Worm (Caenorhabditis elegans): ENCODE results near the gene rla-2.
A peak's percentile ranks its signal among the peaks of the same experiment; 100 is the strongest.

Gene rla-2

ce11 chrIV:13386043-13386442 is 16.0 kb upstream of the rla-2 start, which contains the start of the genes Y62E10A.20, Y62E10A.23 and mdt-9 (continued):
- TF ChIP-seq somi-1 (GFP tag; optimal IDR thresholded peaks at IDR 0.05), result no peak
- TF ChIP-seq madf-6 (GFP tag; IDR thresholded peaks at IDR 0.05), result peak; percentile 51; the same call in 1 of the 2 replicates
- TF ChIP-seq efl-1 (GFP tag; optimal IDR thresholded peaks at IDR 0.05), result peak; percentile 38
- no peak for TF ChIP-seq ztf-28 (GFP tag; IDR thresholded peaks at IDR 0.05)
- no peak for TF ChIP-seq tbx-9 (tag; optimal IDR thresholded peaks at IDR 0.05; ENCODE audit: borderline replicate concordance)
- TF ChIP-seq him-1 (tag; optimal IDR thresholded peaks at IDR 0.05), result no peak
- TF ChIP-seq let-526 (GFP tag; IDR thresholded peaks at IDR 0.05), result no peak

- no peak for TF ChIP-seq pha-4 (tag; optimal IDR thresholded peaks at IDR 0.05)
- no peak for TF ChIP-seq rcor-1 (GFP tag; IDR thresholded peaks at IDR 0.05)
- TF ChIP-seq hmg-1.2 (GFP tag; IDR thresholded peaks at IDR 0.05), result peak; percentile 90
- no peak for TF ChIP-seq tbp1 (GFP tag; optimal IDR thresholded peaks at IDR 0.05)
Observed at ce11 chrIV:13383763-13384436, 13.8 kb upstream of the rla-2 start, which contains the start of gene rab-19. Gene rab-19, minus strand, starts transcription at chrIV:13384386.

- TF ChIP-seq aptf-3 (GFP tag; IDR thresholded peaks at IDR 0.05) (no peak), mes-4 (tag; optimal IDR thresholded peaks at IDR 0.05) (no peak), snpc-1.1 (tag; optimal IDR thresholded peaks at IDR 0.05; ENCODE audit: insufficient read depth) (no peak), B0019.2 (GFP tag; conservative IDR thresholded peaks at IDR 0.05) (no peak), rec-8 (tag; optimal IDR thresholded peaks at IDR 0.05) (no peak), lir-1 (GFP tag; conservative IDR thresholded peaks at IDR 0.05) (no peak), Y95B8A.8 (GFP tag; IDR thresholded peaks at IDR 0.05) (no peak), madf-8 (GFP tag; conservative IDR thresholded peaks at IDR 0.05) (no peak), ztf-25 (GFP tag; IDR thresholded peaks at IDR 0.05) (no peak), rpc-1 (optimal IDR thresholded peaks at IDR 0.05) (no peak), rpc-1 (tag; optimal IDR thresholded peaks at IDR 0.05) (no peak), lin-26 (GFP tag; IDR thresholded peaks at IDR 0.05) (no peak), F33H1.4 (GFP tag; IDR thresholded peaks at IDR 0.05) (no peak), him-1 (tag; optimal IDR thresholded peaks at IDR 0.05) (no peak), die-1 (tag; optimal IDR thresholded peaks at IDR 0.05) (no peak), snpc-1.3 (tag; optimal IDR thresholded peaks at IDR 0.05; ENCODE audit: insufficient read depth) (no peak), F23B12.7 (tag; optimal IDR thresholded peaks at IDR 0.05; ENCODE audit: insufficient read depth) (no peak), F22D6.2 (tag; optimal IDR thresholded peaks at IDR 0.05) (no peak), ceh-58 (GFP tag; IDR thresholded peaks at IDR 0.05) (no peak)
Observed at ce11 chrIV:13381823-13382222, 11.7 kb upstream of the rla-2 start, which contains the start of gene emc-3. Gene emc-3, minus strand, starts transcription at chrIV:13381923.

ce11 chrIV:13380506-13380905 is 10.4 kb upstream of the rla-2 start:
- TF ChIP-seq F33H1.4 (GFP tag; IDR thresholded peaks at IDR 0.05) (no peak), cebp-2 (GFP tag; IDR thresholded peaks at IDR 0.05) (peak; percentile 82; the same call in 1 of the 2 replicates)

ce11 chrIV:13377716-13378115 is 7.6 kb upstream of the rla-2 start, which contains the start of gene mau-8:
Gene mau-8, plus strand, starts transcription at chrIV:13378016.
- TF ChIP-seq F57A8.1 (GFP tag; optimal IDR thresholded peaks at IDR 0.05), result no peak
- no peak for TF ChIP-seq madf-8 (GFP tag; conservative IDR thresholded peaks at IDR 0.05)
- no peak for TF ChIP-seq hlh-26 (GFP tag; conservative IDR thresholded peaks at IDR 0.05)
- no peak for TF ChIP-seq lin-40 (tag; optimal IDR thresholded peaks at IDR 0.05)
- TF ChIP-seq snpc-3.4 (tag; optimal IDR thresholded peaks at IDR 0.05), result no peak

Data from whole organism, young adult.